Worm (Caenorhabditis elegans) whole organism, L4 larva: ENCODE data around the gene B0252.8.

Source experiments
- F10B5.3 ChIP-seq: sonication (generic microtip); optimal IDR thresholded peaks from 2 replicates; lab custom pipeline; 2016; ENCODE audit warnings: mild to moderate bottlenecking, missing genetic modification characterization, missing compliant biosample characterization
- F26F4.8 ChIP-seq: fragments of 200-800 bp; sonication (Bioruptor generic); conservative IDR thresholded peaks from 2 replicates; pipeline ENCODE4 v1.3.6; 2022; ENCODE audit warnings: missing genetic modification characterization, missing compliant biosample characterization
- F44E2.7 ChIP-seq: fragments of 200-800 bp; sonication (Bioruptor generic); IDR thresholded peaks from 2 replicates; pipeline ENCODE4 v2.1.2; 2022; ENCODE audit warnings: missing genetic modification characterization, missing compliant biosample characterization
- F49E8.2 ChIP-seq: sonication (generic microtip); optimal IDR thresholded peaks from 2 replicates; lab custom pipeline; 2016; ENCODE audit warnings: missing compliant biosample characterization, mild to moderate bottlenecking, missing genetic modification characterization, borderline replicate concordance
- T20F7.1 ChIP-seq: fragments of 200-800 bp; sonication (Bioruptor generic); optimal IDR thresholded peaks from 2 replicates; lab custom pipeline; 2018; ENCODE audit warnings: mild to moderate bottlenecking, missing genetic modification characterization, missing compliant biosample characterization
- Y105C5A.15 ChIP-seq: fragments of 200-800 bp; sonication (Bioruptor generic); IDR thresholded peaks from 2 replicates; pipeline ENCODE4 v1.3.6; 2022; ENCODE audit warnings: missing genetic modification characterization, missing compliant biosample characterization
- Y48G9A.11 ChIP-seq: fragments of 200-800 bp; sonication (Bioruptor generic); IDR thresholded peaks from 2 replicates; pipeline ENCODE4 v1.3.6; 2022; ENCODE audit warnings: missing genetic modification reagents, missing genetic modification characterization, missing compliant biosample characterization
- ZK337.2 ChIP-seq: fragments of 200-800 bp; sonication (Bioruptor generic); IDR thresholded peaks from 2 replicates; pipeline ENCODE4 v1.3.6; 2022; ENCODE audit warnings: missing genetic modification reagents, missing genetic modification characterization, missing compliant biosample characterization
- ZK546.5 ChIP-seq, 2 experiments: sonication (generic microtip); optimal IDR thresholded peaks; 2 replicates each; lab custom pipeline; 2017; ENCODE audit warnings: missing biosample characterization in 2 of 2, missing genetic modification characterization in 2 of 2
- aha-1 ChIP-seq: fragments of 150-350 bp; peaks from one replicate; lab custom pipeline; 2014; ENCODE audit warnings: missing biosample characterization, missing genetic modification characterization
- arid-1 ChIP-seq: fragments of 200-800 bp; sonication (Bioruptor generic); conservative IDR thresholded peaks from 2 replicates; pipeline ENCODE4 v1.3.6; 2022; ENCODE audit warnings: missing genetic modification reagents, missing genetic modification characterization, missing compliant biosample characterization
- ceh-28 ChIP-seq: fragments of 150-350 bp; optimal IDR thresholded peaks from 2 replicates; lab custom pipeline; 2014; ENCODE audit warnings: missing biosample characterization, missing genetic modification reagents, missing genetic modification characterization
- ceh-62 ChIP-seq: sonication (generic microtip); optimal IDR thresholded peaks from 2 replicates; lab custom pipeline; 2017; ENCODE audit warnings: missing biosample characterization, missing genetic modification characterization
- cey-2 ChIP-seq: sonication (generic microtip); optimal IDR thresholded peaks from 3 replicates; lab custom pipeline; 2017; ENCODE audit warnings: missing genetic modification characterization, mild to moderate bottlenecking, missing compliant biosample characterization, antibody characterized with exemption, borderline replicate concordance; ENCODE audit not compliant: insufficient read depth
- ctbp-1 ChIP-seq: fragments of 200-800 bp; sonication (Bioruptor generic); IDR thresholded peaks from 2 replicates; pipeline ENCODE4 v1.3.6; 2022; ENCODE audit warnings: missing genetic modification reagents, missing genetic modification characterization, missing compliant biosample characterization
- daf-12 ChIP-seq: fragments of 150-350 bp; optimal IDR thresholded peaks from 2 replicates; lab custom pipeline; 2014; ENCODE audit warnings: missing biosample characterization, missing genetic modification reagents, missing genetic modification characterization
- daf-19 ChIP-seq: fragments of 200-800 bp; sonication (Bioruptor generic); conservative IDR thresholded peaks from 2 replicates; pipeline ENCODE4 v1.3.6; 2022; ENCODE audit warnings: missing genetic modification characterization, missing compliant biosample characterization
- dve-1 ChIP-seq: sonication (generic microtip); optimal IDR thresholded peaks from 2 replicates; lab custom pipeline; 2017; ENCODE audit warnings: antibody characterized with exemption, mild to moderate bottlenecking, missing genetic modification characterization, missing compliant biosample characterization; ENCODE audit not compliant: insufficient read depth
- egl-27 ChIP-seq: sonication (generic microtip); optimal IDR thresholded peaks from 3 replicates; lab custom pipeline; 2017; ENCODE audit warnings: missing biosample characterization, missing genetic modification reagents, missing genetic modification characterization
- egl-43 ChIP-seq: fragments of 200-800 bp; sonication (Bioruptor generic); IDR thresholded peaks from 2 replicates; pipeline ENCODE4 v1.3.6; 2022; ENCODE audit warnings: missing genetic modification reagents, missing genetic modification characterization, missing compliant biosample characterization
- fos-1 ChIP-seq: fragments of 150-350 bp; optimal IDR thresholded peaks from 2 replicates; lab custom pipeline; 2014; ENCODE audit warnings: missing biosample characterization, missing genetic modification characterization
- hif-1 ChIP-seq, 2 experiments: sonication (generic microtip); optimal IDR thresholded peaks; 2 replicates each; lab custom pipeline; 2016 to 2017; ENCODE audit warnings: missing compliant biosample characterization in 2 of 2, missing genetic modification characterization in 2 of 2, missing genetic modification reagents in 2 of 2, missing genotype in 2 of 2, mild to moderate bottlenecking in 1 of 2
- hlh-11 ChIP-seq: fragments of 200-800 bp; sonication (Bioruptor generic); optimal IDR thresholded peaks from 2 replicates; lab custom pipeline; 2018; ENCODE audit warnings: mild to moderate bottlenecking, missing genetic modification characterization, missing compliant biosample characterization
- lim-7 ChIP-seq: fragments of 200-800 bp; sonication (Bioruptor generic); IDR thresholded peaks from 2 replicates; pipeline ENCODE4 v1.3.6; 2022; ENCODE audit warnings: missing genetic modification characterization, missing compliant biosample characterization
- lsy-2 ChIP-seq, 2 experiments: fragments of 150-350 bp in 1 of 2; sonication (generic microtip) in 1 of 2; optimal IDR thresholded peaks; 2 replicates each; lab custom pipeline; 2014 to 2017; ENCODE audit warnings: missing biosample characterization in 2 of 2, missing genetic modification characterization in 2 of 2
- madf-9 ChIP-seq: fragments of 200-800 bp; sonication (Bioruptor generic); conservative IDR thresholded peaks from 2 replicates; pipeline ENCODE4 v1.3.6; 2022; ENCODE audit warnings: missing genetic modification reagents, missing genetic modification characterization, missing compliant biosample characterization
- mdt-29 ChIP-seq: fragments of 200-800 bp; sonication (Bioruptor generic); IDR thresholded peaks from 2 replicates; pipeline ENCODE4 v1.3.6; 2022; ENCODE audit warnings: missing genetic modification reagents, missing genetic modification characterization, missing compliant biosample characterization
- mes-2 ChIP-seq: sonication (generic microtip); optimal IDR thresholded peaks from 2 replicates; lab custom pipeline; 2016; ENCODE audit warnings: missing genotype, mild to moderate bottlenecking, missing genetic modification characterization, missing compliant biosample characterization; ENCODE audit not compliant: poor library complexity, severe bottlenecking
- mxl-2 ChIP-seq: fragments of 200-800 bp; sonication (Bioruptor generic); conservative IDR thresholded peaks from 2 replicates; pipeline ENCODE4 v1.3.6; 2022; ENCODE audit warnings: missing genetic modification reagents, missing genetic modification characterization, missing compliant biosample characterization
- nhr-11 ChIP-seq: fragments of 150-350 bp; optimal IDR thresholded peaks from 2 replicates; lab custom pipeline; 2014; ENCODE audit warnings: missing biosample characterization, missing genetic modification characterization
- nhr-111 ChIP-seq: fragments of 200-800 bp; sonication (Bioruptor generic); optimal IDR thresholded peaks from 2 replicates; lab custom pipeline; 2018; ENCODE audit warnings: mild to moderate bottlenecking, missing genetic modification characterization, missing compliant biosample characterization
- nhr-237 ChIP-seq: sonication (generic microtip); optimal IDR thresholded peaks from 2 replicates; lab custom pipeline; 2017; ENCODE audit warnings: missing biosample characterization, missing genetic modification characterization
- nhr-28 ChIP-seq: fragments of 150-350 bp; optimal IDR thresholded peaks from 2 replicates; lab custom pipeline; 2014; ENCODE audit warnings: missing biosample characterization, missing genetic modification characterization
- nhr-77 ChIP-seq: fragments of 150-350 bp; optimal IDR thresholded peaks from 2 replicates; lab custom pipeline; 2014; ENCODE audit warnings: missing biosample characterization, missing genetic modification characterization
- pha-4 ChIP-seq, 2 experiments: fragments of 150-350 bp in 1 of 2; fragments of 200-800 bp in 1 of 2; sonication (Bioruptor generic) in 1 of 2; IDR thresholded peaks in 1 of 2; optimal IDR thresholded peaks in 1 of 2; 2 replicates each; pipeline versions ENCODE4 v1.3.6 to Lab custom; 2014 to 2022; ENCODE audit warnings: missing genetic modification characterization in 2 of 2, missing genetic modification reagents in 2 of 2, missing biosample characterization in 1 of 2, missing compliant biosample characterization in 1 of 2
- rbr-2 ChIP-seq: sonication (generic microtip); optimal IDR thresholded peaks from 2 replicates; lab custom pipeline; 2016; ENCODE audit warnings: missing genotype, missing genetic modification characterization, missing compliant biosample characterization
- saeg-2 ChIP-seq: fragments of 200-800 bp; sonication (Bioruptor generic); IDR thresholded peaks from 2 replicates; pipeline ENCODE4 v1.3.6; 2022; ENCODE audit warnings: missing genetic modification reagents, missing genetic modification characterization, missing compliant biosample characterization
- set-16 ChIP-seq: fragments of 200-800 bp; sonication (Bioruptor generic); IDR thresholded peaks from 2 replicates; pipeline ENCODE4 v1.3.6; 2022; ENCODE audit warnings: missing genetic modification reagents, missing genetic modification characterization, missing compliant biosample characterization
- snpc-1.2 ChIP-seq: fragments of 200-800 bp; sonication (Bioruptor generic); IDR thresholded peaks from 2 replicates; pipeline ENCODE4 v1.3.6; 2022; ENCODE audit warnings: missing genetic modification reagents, missing genetic modification characterization, missing compliant biosample characterization
- spr-1 ChIP-seq: sonication (generic microtip); optimal IDR thresholded peaks from 2 replicates; lab custom pipeline; 2016; ENCODE audit warnings: mild to moderate bottlenecking, missing genetic modification characterization, missing compliant biosample characterization
- spr-3 ChIP-seq: fragments of 200-800 bp; sonication (Bioruptor generic); optimal IDR thresholded peaks from 2 replicates; lab custom pipeline; 2018; ENCODE audit warnings: mild to moderate bottlenecking, missing genetic modification characterization, missing compliant biosample characterization
- tag-97 ChIP-seq: fragments of 200-800 bp; sonication (Bioruptor generic); IDR thresholded peaks from 2 replicates; pipeline ENCODE4 v1.3.6; 2022; ENCODE audit warnings: missing genetic modification characterization, missing compliant biosample characterization
- tra-1 ChIP-seq: fragments of 200-800 bp; sonication (Bioruptor generic); IDR thresholded peaks from 2 replicates; pipeline ENCODE4 v1.3.6; 2022; ENCODE audit warnings: missing genetic modification reagents, missing genetic modification characterization, missing compliant biosample characterization
- unc-130 ChIP-seq: sonication (generic microtip); optimal IDR thresholded peaks from 2 replicates; lab custom pipeline; 2016; ENCODE audit warnings: missing genetic modification reagents, missing genetic modification characterization, missing compliant biosample characterization
- unc-62 ChIP-seq, 3 experiments: fragments of 150-350 bp in 1 of 3; sonication (generic microtip); optimal IDR thresholded peaks in 2 of 3; peaks in 1 of 3; 1 replicate in 1 of 3; 2 replicates in 2 of 3; lab custom pipeline; 2014 to 2017; ENCODE audit warnings: missing biosample characterization in 3 of 3, missing genetic modification characterization in 3 of 3, missing genetic modification reagents in 3 of 3, missing genotype in 1 of 3
- zfp-2 ChIP-seq: sonication (generic microtip); optimal IDR thresholded peaks from 2 replicates; lab custom pipeline; 2016; ENCODE audit warnings: mild to moderate bottlenecking, missing genetic modification characterization, missing compliant biosample characterization
- zip-2 ChIP-seq: fragments of 150-350 bp; optimal IDR thresholded peaks from 2 replicates; lab custom pipeline; 2014; ENCODE audit warnings: missing biosample characterization, missing genetic modification characterization
- ztf-11 ChIP-seq: fragments of 150-350 bp; optimal IDR thresholded peaks from 2 replicates; lab custom pipeline; 2014; ENCODE audit warnings: missing biosample characterization, missing genetic modification characterization
- ztf-7 ChIP-seq: fragments of 150-350 bp; optimal IDR thresholded peaks from 2 replicates; lab custom pipeline; 2014; ENCODE audit warnings: missing biosample characterization, missing genetic modification characterization

Gene B0252.8

DNA sequence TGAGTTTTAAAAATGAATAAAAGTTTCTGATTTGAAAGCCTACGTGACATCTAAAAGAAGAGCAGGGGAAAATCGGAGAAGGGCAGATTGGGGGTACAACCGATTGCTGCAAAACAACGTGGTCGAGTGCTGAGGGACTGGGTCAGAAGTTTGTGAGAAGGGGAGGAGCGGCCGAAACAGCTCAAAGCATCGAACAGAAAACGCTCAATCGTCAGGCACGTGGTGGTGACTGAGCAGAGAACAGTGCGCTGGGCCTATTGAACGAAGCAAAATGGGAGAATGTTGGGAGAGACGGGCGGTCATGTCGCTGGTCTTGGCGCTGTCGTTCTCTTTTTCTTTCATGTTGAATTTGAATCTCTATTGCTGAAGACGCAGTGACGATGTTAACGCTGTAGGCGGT lies 24.8 kb upstream of the B0252.8 start (continued):
- TF ChIP-seq spr-3 (GFP tag; lab: Kevin White, UChicago) (peak; percentile 51), nhr-28 (tag; lab: Kevin White, UChicago) (peak; percentile 86), mes-2 (tag; lab: Kevin White, UChicago) (peak; percentile 31), spr-1 (tag; lab: Kevin White, UChicago) (no peak), ceh-62 (tag; lab: Kevin White, UChicago) (no peak), egl-27 (no peak), lsy-2 (tag; optimal IDR thresholded peaks at IDR 0.05; lab: Kevin White, UChicago) (peak in 1 of 2 experiments; percentile 54), Y105C5A.15 (GFP tag; lab: Robert Waterston, UW) (0 out of 2 replicates have a peak, but pooled peaks have one; percentile 55), ztf-11 (tag; lab: Kevin White, UChicago) (no peak), ztf-7 (tag; lab: Kevin White, UChicago) (no peak), madf-9 (GFP tag; lab: Robert Waterston, UW) (no peak), nhr-237 (tag; lab: Kevin White, UChicago) (no peak), daf-19 (GFP tag; lab: Robert Waterston, UW) (no peak), ZK337.2 (GFP tag; lab: Robert Waterston, UW) (no peak), nhr-11 (tag; lab: Kevin White, UChicago) (peak; percentile 84), F49E8.2 (tag; lab: Kevin White, UChicago) (no peak), unc-62 (GFP tag; optimal IDR thresholded peaks at IDR 0.05 in 1 of 2; lab: Kevin White, UChicago) (peak in 1 of 2 experiments; percentile 56), unc-62 (tag; optimal IDR thresholded peaks at IDR 0.05; lab: Kevin White, UChicago) (no peak), mxl-2 (GFP tag; lab: Robert Waterston, UW) (no peak), zfp-2 (tag; lab: Kevin White, UChicago) (no peak), daf-12 (tag; lab: Kevin White, UChicago) (no peak), set-16 (GFP tag; lab: Robert Waterston, UW) (peak; percentile 79), tag-97 (GFP tag; lab: Robert Waterston, UW) (no peak), ceh-28 (no peak), F10B5.3 (tag; lab: Kevin White, UChicago) (no peak), cey-2 (no peak), saeg-2 (GFP tag; lab: Robert Waterston, UW) (no peak), fos-1 (no peak), mdt-29 (GFP tag; lab: Robert Waterston, UW) (no peak), unc-130 (no peak), ctbp-1 (GFP tag; lab: Robert Waterston, UW) (no peak; the same call in 1 of the 2 replicates), F26F4.8 (GFP tag; lab: Robert Waterston, UW) (no peak)

DNA sequence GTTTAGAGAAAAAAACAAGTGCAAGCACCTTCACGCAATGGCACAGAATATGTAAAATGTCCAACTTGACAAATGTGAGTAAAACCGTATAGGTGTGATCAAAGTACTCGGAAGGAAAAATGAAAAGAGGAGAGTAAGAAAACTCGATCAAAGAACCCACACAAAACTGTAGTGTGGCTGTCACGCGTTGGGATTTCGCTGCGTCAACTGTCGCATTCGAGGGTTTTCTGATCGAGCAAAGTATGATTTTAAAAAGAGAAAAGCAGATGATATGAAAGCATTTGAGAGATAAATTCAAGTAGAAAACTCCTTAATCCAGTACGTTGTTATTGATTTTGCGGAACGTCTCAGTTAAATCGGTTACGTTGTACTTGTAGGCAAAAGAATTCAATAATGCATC lies 24.1 kb upstream of the B0252.8 start:
- no peak for TF ChIP-seq ZK546.5 (tag; optimal IDR thresholded peaks at IDR 0.05; lab: Kevin White, UChicago)
- TF ChIP-seq ctbp-1 (GFP tag; lab: Robert Waterston, UW), result no peak
- no peak for TF ChIP-seq egl-43 (GFP tag; lab: Robert Waterston, UW)
- no peak for TF ChIP-seq lim-7 (GFP tag; lab: Robert Waterston, UW)
- no peak for TF ChIP-seq nhr-111 (GFP tag; lab: Kevin White, UChicago)
- TF ChIP-seq arid-1 (GFP tag; lab: Robert Waterston, UW), result no peak
- peak; percentile 84 for TF ChIP-seq dve-1 (tag; lab: Kevin White, UChicago)
- peak; percentile 48 for TF ChIP-seq nhr-11 (tag; lab: Kevin White, UChicago)
- TF ChIP-seq mdt-29 (GFP tag; lab: Robert Waterston, UW), result peak; percentile 87
- no peak; the same call in 1 of the 2 replicates for TF ChIP-seq tra-1
- peak in 1 of 2 experiments; percentile 13 for TF ChIP-seq hif-1 (tag; optimal IDR thresholded peaks at IDR 0.05; lab: Kevin White, UChicago)
- TF ChIP-seq Y48G9A.11 (GFP tag; lab: Robert Waterston, UW), result no peak
- no peak for TF ChIP-seq saeg-2 (GFP tag; lab: Robert Waterston, UW)
- no peak for TF ChIP-seq rbr-2
- TF ChIP-seq nhr-77, result peak; percentile 78
- TF ChIP-seq zip-2 (tag; lab: Kevin White, UChicago), result no peak
- TF ChIP-seq spr-3 (GFP tag; lab: Kevin White, UChicago), result no peak
- no peak for TF ChIP-seq F44E2.7 (GFP tag; lab: Robert Waterston, UW)
- TF ChIP-seq Y105C5A.15 (GFP tag; lab: Robert Waterston, UW), result no peak
- TF ChIP-seq snpc-1.2 (GFP tag; lab: Robert Waterston, UW), result no peak
- TF ChIP-seq T20F7.1 (GFP tag; lab: Kevin White, UChicago), result no peak
- peak; percentile 96 for TF ChIP-seq nhr-28 (tag; lab: Kevin White, UChicago)
- peak; percentile 7; the same call in 1 of the 2 replicates for TF ChIP-seq pha-4 (GFP tag; IDR thresholded peaks at IDR 0.05; lab: Robert Waterston, UW)
- no peak for TF ChIP-seq pha-4 (tag; optimal IDR thresholded peaks at IDR 0.05; lab: Kevin White, UChicago)
- TF ChIP-seq aha-1 (tag; lab: Kevin White, UChicago), result no peak
- TF ChIP-seq hlh-11, result peak; percentile 91
